Fruit fly (Drosophila melanogaster) whole organism, adult: Measurements from ENCODE around the gene nur.

Experiments used
- CG11617 ChIP-seq: fragments of 200-800 bp; sonication (Bioruptor generic); optimal IDR thresholded peaks from 2 replicates; lab custom pipeline; 2017; ENCODE audit warnings: mild to moderate bottlenecking, missing biosample characterization, missing genetic modification reagents, missing genetic modification characterization
- CG12768 ChIP-seq: fragments of 200-800 bp; sonication (Bioruptor generic); optimal IDR thresholded peaks from 2 replicates; lab custom pipeline; 2017; ENCODE audit warnings: missing biosample characterization, missing genetic modification characterization, mild to moderate bottlenecking, moderate library complexity, missing genetic modification reagents
- CG14711 ChIP-seq: fragments of 200-800 bp; sonication (Bioruptor generic); optimal IDR thresholded peaks from 2 replicates; lab custom pipeline; 2018; ENCODE audit warnings: missing biosample characterization, mild to moderate bottlenecking, missing genetic modification characterization, moderate library complexity
- CG1620 ChIP-seq: fragments of 200-800 bp; sonication (Bioruptor generic); optimal IDR thresholded peaks from 2 replicates; lab custom pipeline; 2016; ENCODE audit warnings: missing biosample characterization, missing genetic modification characterization
- CG33017 ChIP-seq: fragments of 200-800 bp; sonication (Bioruptor generic); optimal IDR thresholded peaks from 2 replicates; lab custom pipeline; 2018; ENCODE audit warnings: missing biosample characterization, mild to moderate bottlenecking, missing genetic modification characterization, moderate library complexity
- CG5204 ChIP-seq: fragments of 200-800 bp; sonication (Bioruptor generic); optimal IDR thresholded peaks from 2 replicates; lab custom pipeline; 2016; ENCODE audit warnings: missing biosample characterization, missing genetic modification characterization
- CG7045 ChIP-seq: fragments of 200-800 bp; sonication (Bioruptor generic); optimal IDR thresholded peaks from 2 replicates; lab custom pipeline; 2017; ENCODE audit warnings: missing biosample characterization, mild to moderate bottlenecking, missing genetic modification characterization
- CG7101 ChIP-seq: fragments of 200-800 bp; sonication (Bioruptor generic); optimal IDR thresholded peaks from 2 replicates; lab custom pipeline; 2018; ENCODE audit warnings: missing biosample characterization, mild to moderate bottlenecking, missing genetic modification characterization, moderate library complexity
- Clk ChIP-seq: fragments of 200-800 bp; sonication (Bioruptor generic); optimal IDR thresholded peaks from 2 replicates; lab custom pipeline; 2017; ENCODE audit warnings: missing biosample characterization, missing genetic modification characterization
- Crg-1 ChIP-seq: fragments of 200-800 bp; sonication (Bioruptor generic); optimal IDR thresholded peaks from 2 replicates; lab custom pipeline; 2016; ENCODE audit warnings: missing biosample characterization, missing genetic modification characterization
- Hr96 ChIP-seq: fragments of 200-800 bp; sonication (Bioruptor generic); optimal IDR thresholded peaks from 2 replicates; lab custom pipeline; 2016; ENCODE audit warnings: missing biosample characterization, missing genetic modification characterization
- Mnt ChIP-seq: fragments of 200-800 bp; sonication (Bioruptor generic); optimal IDR thresholded peaks from 2 replicates; lab custom pipeline; 2016; ENCODE audit warnings: missing biosample characterization, mild to moderate bottlenecking, missing genetic modification characterization
- bab1 ChIP-seq: fragments of 200-800 bp; sonication (Bioruptor generic); optimal IDR thresholded peaks from 3 replicates; lab custom pipeline; 2019; ENCODE audit warnings: missing biosample characterization, mild to moderate bottlenecking, missing genetic modification characterization, moderate library complexity
- cic ChIP-seq: fragments of 200-800 bp; sonication (Bioruptor generic); optimal IDR thresholded peaks from 2 replicates; lab custom pipeline; 2017; ENCODE audit warnings: missing biosample characterization, mild to moderate bottlenecking, missing genetic modification characterization, moderate library complexity
- cnc ChIP-seq, 2 experiments: fragments of >200 bp; optimal IDR thresholded peaks; 2 replicates each; lab custom pipeline; 2017
- kay ChIP-seq: fragments of 200-800 bp; sonication (Bioruptor generic); peaks from one replicate; lab custom pipeline; 2016; ENCODE audit warnings: missing biosample characterization, missing genetic modification characterization, borderline replicate concordance
- ovo ChIP-seq: fragments of 200-800 bp; sonication (Bioruptor generic); optimal IDR thresholded peaks from 2 replicates; lab custom pipeline; 2016; ENCODE audit warnings: missing biosample characterization, missing genetic modification characterization
- pad ChIP-seq: fragments of 200-800 bp; sonication (Bioruptor generic); optimal IDR thresholded peaks from 3 replicates; lab custom pipeline; 2017; ENCODE audit warnings: missing biosample characterization, missing genetic modification characterization, mild to moderate bottlenecking, moderate library complexity, missing genetic modification reagents
- tj ChIP-seq: fragments of 200-800 bp; sonication (Bioruptor generic); optimal IDR thresholded peaks from 3 replicates; lab custom pipeline; 2017; ENCODE audit warnings: missing biosample characterization, mild to moderate bottlenecking, missing genetic modification characterization, moderate library complexity
- toe ChIP-seq: fragments of 200-800 bp; sonication (Bioruptor generic); optimal IDR thresholded peaks from 2 replicates; lab custom pipeline; 2016; ENCODE audit warnings: missing biosample characterization, missing genetic modification characterization

nur gene

DNA sequence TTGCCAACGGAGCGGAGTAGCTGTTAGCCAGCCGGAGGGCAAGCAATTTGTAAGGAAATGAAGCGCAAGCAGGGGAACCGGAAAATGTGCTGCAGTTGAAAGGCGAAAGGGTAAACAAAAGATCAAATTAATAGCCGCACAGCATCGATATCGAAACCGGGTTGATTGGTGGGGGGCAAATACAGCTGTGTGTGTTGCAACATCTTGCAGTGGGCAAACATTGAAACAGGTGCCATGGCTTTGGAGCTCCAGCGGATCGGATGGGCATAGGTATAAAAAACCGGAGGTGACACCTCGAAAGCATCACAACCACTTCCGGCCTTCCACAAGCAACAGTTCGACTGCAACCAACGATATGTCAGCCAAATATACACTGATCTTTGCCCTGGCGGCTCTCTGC lies at the start of gene nur:
TSS of gene nur (plus strand) at position 301 of the 400 bp plus-strand sequence.
- TF ChIP-seq ovo (GFP tag; lab: Kevin White, UChicago) = no peak

DNA sequence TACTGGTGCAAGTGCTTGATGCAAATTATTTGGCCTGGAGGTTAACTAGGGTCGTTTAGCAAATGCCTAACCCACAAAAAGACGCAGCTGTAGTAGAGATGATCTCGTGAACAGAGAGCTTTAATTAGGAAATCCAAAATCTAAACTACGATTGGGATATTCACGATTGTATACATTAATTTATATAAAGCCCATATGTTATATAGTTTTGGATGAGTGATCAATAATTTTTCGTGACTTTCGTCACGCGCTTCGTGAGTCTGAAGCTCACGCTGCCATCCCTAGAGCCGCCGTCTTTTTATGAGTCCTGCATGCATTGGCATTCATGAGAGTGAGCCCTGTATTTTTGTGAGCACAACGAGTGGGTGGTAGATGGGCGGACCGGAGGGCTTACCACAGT lies 36.9 kb upstream of the nur start:
- no peak for TF ChIP-seq cic (GFP tag; lab: Kevin White, UChicago)
- no peak for TF ChIP-seq CG12768
- no peak for TF ChIP-seq CG14711 (tag; lab: Kevin White, UChicago)
- TF ChIP-seq CG33017 (tag; lab: Kevin White, UChicago) = no peak
- TF ChIP-seq bab1 (GFP tag; lab: Kevin White, UChicago) = no peak
- no peak for TF ChIP-seq kay (GFP tag; lab: Kevin White, UChicago)
- TF ChIP-seq CG1620 (GFP tag; lab: Kevin White, UChicago) = no peak
- no peak for TF ChIP-seq CG11617
- no peak for TF ChIP-seq Mnt (GFP tag; lab: Kevin White, UChicago)
- TF ChIP-seq toe (GFP tag; lab: Kevin White, UChicago) = no peak
- no peak for TF ChIP-seq cnc (optimal IDR thresholded peaks at IDR 0.05; lab: Kevin White, UChicago)
- TF ChIP-seq Hr96 (GFP tag; lab: Kevin White, UChicago) = no peak
- TF ChIP-seq ovo (GFP tag; lab: Kevin White, UChicago) = no peak
- TF ChIP-seq tj = no peak
- TF ChIP-seq CG7101 (tag; lab: Kevin White, UChicago) = no peak
- TF ChIP-seq pad = no peak
- TF ChIP-seq CG5204 (GFP tag; lab: Kevin White, UChicago) = no peak
- TF ChIP-seq Crg-1 (GFP tag; lab: Kevin White, UChicago) = no peak

DNA sequence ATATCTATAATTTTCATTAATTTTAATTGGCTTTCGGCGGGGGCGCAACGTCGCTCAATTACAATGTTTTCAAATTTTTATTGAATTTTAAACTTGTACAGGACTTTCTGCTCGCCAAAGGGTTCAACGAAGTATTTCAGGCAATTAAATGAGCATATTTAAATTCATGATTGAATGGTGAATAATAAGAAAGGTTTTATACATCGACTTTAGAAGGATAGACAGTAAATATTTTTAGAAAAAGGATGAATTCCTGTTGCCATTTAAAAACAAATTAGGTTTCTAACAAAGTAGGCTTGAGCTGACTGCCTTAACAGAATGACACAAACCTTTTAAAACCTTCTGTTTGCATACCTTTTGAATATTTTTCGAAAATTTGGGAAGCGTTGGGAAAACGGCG lies 28.0 kb upstream of the nur start, which contains the start of gene Gpo3:
TSS of gene Gpo3 (plus strand) at position 301 of the 400 bp plus-strand sequence.
- TF ChIP-seq Hr96 (GFP tag; lab: Kevin White, UChicago) (no peak), bab1 (GFP tag; lab: Kevin White, UChicago) (no peak), Mnt (GFP tag; lab: Kevin White, UChicago) (no peak), toe (GFP tag; lab: Kevin White, UChicago) (no peak), CG7045 (GFP tag; lab: Kevin White, UChicago) (no peak), CG11617 (no peak), cnc (optimal IDR thresholded peaks at IDR 0.05; lab: Kevin White, UChicago) (no peak), CG1620 (GFP tag; lab: Kevin White, UChicago) (no peak), pad (no peak), ovo (GFP tag; lab: Kevin White, UChicago) (no peak), CG33017 (tag; lab: Kevin White, UChicago) (no peak), Crg-1 (GFP tag; lab: Kevin White, UChicago) (no peak), CG14711 (tag; lab: Kevin White, UChicago) (no peak), Clk (GFP tag; lab: Kevin White, UChicago) (no peak), CG5204 (GFP tag; lab: Kevin White, UChicago) (no peak), CG12768 (no peak), kay (GFP tag; lab: Kevin White, UChicago) (no peak), cic (GFP tag; lab: Kevin White, UChicago) (no peak), tj (no peak), CG7101 (tag; lab: Kevin White, UChicago) (no peak)

DNA sequence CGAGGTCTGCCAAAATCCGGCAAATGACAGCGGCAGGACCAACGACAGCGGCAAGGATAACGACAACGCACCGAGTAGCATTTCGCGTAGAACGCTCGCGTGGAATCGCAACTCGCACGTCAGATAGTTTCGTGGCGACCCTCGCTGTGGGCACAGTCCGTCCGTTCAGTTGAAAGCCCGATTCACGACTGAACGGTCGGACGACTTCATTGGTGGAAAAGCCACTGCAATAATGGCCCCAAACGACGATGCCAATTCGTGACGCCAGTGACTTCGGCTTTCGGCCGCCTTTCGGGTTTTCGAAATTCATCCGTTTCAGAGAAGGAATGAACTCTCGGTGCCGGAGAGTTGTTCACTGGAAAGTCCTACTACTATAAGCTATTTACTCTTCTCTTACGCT lies 18.8 kb upstream of the nur start, which contains the start of gene DIP-kappa:
TSS of gene DIP-kappa (minus strand) at position 200 of the 400 bp plus-strand sequence.
- TF ChIP-seq kay (GFP tag; lab: Kevin White, UChicago) (no peak), Clk (GFP tag; lab: Kevin White, UChicago) (no peak), CG12768 (no peak), CG1620 (GFP tag; lab: Kevin White, UChicago) (no peak), CG11617 (no peak), cic (GFP tag; lab: Kevin White, UChicago) (no peak), CG5204 (GFP tag; lab: Kevin White, UChicago) (no peak), pad (no peak), tj (no peak), toe (GFP tag; lab: Kevin White, UChicago) (no peak), CG33017 (tag; lab: Kevin White, UChicago) (no peak)

DNA sequence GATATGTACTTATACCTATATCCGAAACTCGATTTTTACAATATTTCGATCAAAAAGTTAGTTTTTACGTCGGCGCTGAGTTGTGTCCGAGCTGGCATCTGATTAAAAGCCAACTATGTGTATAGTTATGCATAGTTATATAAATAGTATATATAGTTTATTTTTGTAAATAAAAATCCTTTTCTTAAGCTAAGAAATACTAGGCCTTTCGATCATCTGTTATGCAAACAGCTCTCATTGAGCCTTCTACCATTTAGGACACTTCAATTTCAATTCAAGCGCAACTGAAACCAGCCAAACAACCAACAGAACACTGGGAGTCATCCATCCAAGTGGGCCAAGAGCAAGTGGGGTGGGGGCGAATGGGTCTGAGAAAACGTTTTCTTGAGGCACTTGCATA lies 12.4 kb upstream of the nur start, which contains the start of gene CG9014:
TSS of gene CG9014 (minus strand) at position 101 of the 400 bp plus-strand sequence.
- no peak for TF ChIP-seq Crg-1 (GFP tag; lab: Kevin White, UChicago)
- no peak for TF ChIP-seq pad
- TF ChIP-seq CG5204 (GFP tag; lab: Kevin White, UChicago) = no peak

DNA sequence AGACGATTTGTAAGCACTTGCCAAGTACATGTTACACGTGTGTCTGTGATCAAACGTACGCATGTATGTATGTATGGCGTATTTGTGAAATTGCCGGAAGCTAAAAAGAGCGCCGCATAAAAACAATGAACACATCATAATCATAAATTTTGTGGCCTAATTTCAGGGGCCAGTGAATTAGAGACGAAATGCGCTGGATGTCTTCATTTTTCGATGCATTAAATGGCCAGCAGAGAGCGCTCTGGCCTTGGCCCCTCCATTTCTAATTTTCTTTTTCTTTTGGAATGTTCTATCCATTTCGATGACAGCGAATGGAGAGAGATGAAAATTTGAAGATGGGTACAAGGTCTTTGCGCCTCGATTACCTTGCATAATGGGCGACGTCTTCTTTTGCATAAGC lies 3.7 kb upstream of the nur start:
- TF ChIP-seq CG12768 (no peak), Mnt (GFP tag; lab: Kevin White, UChicago) (no peak), CG14711 (tag; lab: Kevin White, UChicago) (no peak), Clk (GFP tag; lab: Kevin White, UChicago) (no peak), CG33017 (tag; lab: Kevin White, UChicago) (no peak), cic (GFP tag; lab: Kevin White, UChicago) (no peak), bab1 (GFP tag; lab: Kevin White, UChicago) (no peak), Crg-1 (GFP tag; lab: Kevin White, UChicago) (no peak), CG7101 (tag; lab: Kevin White, UChicago) (no peak), cnc (optimal IDR thresholded peaks at IDR 0.05; lab: Kevin White, UChicago) (no peak), CG5204 (GFP tag; lab: Kevin White, UChicago) (no peak)

DNA sequence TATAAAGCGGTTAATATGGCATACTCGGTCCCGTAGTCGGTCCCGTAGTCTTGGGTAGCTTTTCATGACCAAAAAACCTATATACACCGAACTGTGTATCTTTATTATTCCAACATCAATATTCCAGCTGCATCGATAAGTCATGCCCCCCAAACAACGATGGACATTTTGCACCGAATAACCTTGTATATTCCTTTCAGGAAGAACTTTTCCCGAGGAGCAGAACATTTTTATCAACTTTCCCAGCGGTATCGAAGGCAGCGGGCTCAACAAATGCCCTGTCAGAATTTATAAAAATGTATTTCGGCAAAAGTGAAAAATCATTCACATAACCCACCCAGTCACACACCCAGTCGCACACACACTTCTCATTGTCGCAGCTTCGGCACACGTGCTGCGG lies 10.7 kb downstream of the nur start, which contains the start of gene TM9SF4:
TSS of gene TM9SF4 (plus strand) at position 301 of the 400 bp plus-strand sequence.
- no peak for TF ChIP-seq pad
- no peak for TF ChIP-seq bab1 (GFP tag; lab: Kevin White, UChicago)
- no peak for TF ChIP-seq Crg-1 (GFP tag; lab: Kevin White, UChicago)
- no peak for TF ChIP-seq cic (GFP tag; lab: Kevin White, UChicago)
- no peak for TF ChIP-seq kay (GFP tag; lab: Kevin White, UChicago)
- no peak for TF ChIP-seq ovo (GFP tag; lab: Kevin White, UChicago)
- TF ChIP-seq CG33017 (tag; lab: Kevin White, UChicago) = no peak
- TF ChIP-seq cnc (optimal IDR thresholded peaks at IDR 0.05; lab: Kevin White, UChicago) = no peak
- TF ChIP-seq CG1620 (GFP tag; lab: Kevin White, UChicago) = no peak
- no peak for TF ChIP-seq toe (GFP tag; lab: Kevin White, UChicago)
- TF ChIP-seq Clk (GFP tag; lab: Kevin White, UChicago) = no peak
